Worm (Caenorhabditis elegans): Measurements from ENCODE around the gene K02E11.4.

K02E11.4 gene

ce11 chrV:14289363-14289762 lies 41.4 kb upstream of the K02E11.4 start, which contains the start of gene F14D7.1:
Gene F14D7.1, minus strand, starts transcription at chrV:14289463.
- TF ChIP-seq T23F11.4 (GFP tag; optimal IDR thresholded peaks at IDR 0.05), result no peak
- TF ChIP-seq ceh-30 (tag; optimal IDR thresholded peaks at IDR 0.05), result no peak
- TF ChIP-seq ceh-34 (tag; optimal IDR thresholded peaks at IDR 0.05), result no peak
- no peak for TF ChIP-seq pha-4 (tag; optimal IDR thresholded peaks at IDR 0.05)
- TF ChIP-seq ttx-3 (tag; optimal IDR thresholded peaks at IDR 0.05), result no peak
- no peak for TF ChIP-seq pros-1 (tag; optimal IDR thresholded peaks at IDR 0.05)
- no peak for TF ChIP-seq ceh-48 (tag; optimal IDR thresholded peaks at IDR 0.05)
- TF ChIP-seq sdc-2 (tag; optimal IDR thresholded peaks at IDR 0.05), result no peak
- TF ChIP-seq ceh-19 (GFP tag; optimal IDR thresholded peaks at IDR 0.05), result no peak
- no peak for TF ChIP-seq tbx-7 (tag; optimal IDR thresholded peaks at IDR 0.05)
- no peak for TF ChIP-seq pqm-1 (tag; optimal IDR thresholded peaks at IDR 0.05)
- TF ChIP-seq hlh-15 (tag; optimal IDR thresholded peaks at IDR 0.05), result no peak
- TF ChIP-seq unc-86 (tag; optimal IDR thresholded peaks at IDR 0.05), result no peak
- no peak for TF ChIP-seq zip-5 (tag; optimal IDR thresholded peaks at IDR 0.05)
- no peak for TF ChIP-seq fkh-10 (GFP tag; optimal IDR thresholded peaks at IDR 0.05)
- no peak for TF ChIP-seq hlh-30 (tag; optimal IDR thresholded peaks at IDR 0.05; ENCODE audit: insufficient read depth)
- no peak for TF ChIP-seq unc-55 (GFP tag; optimal IDR thresholded peaks at IDR 0.05)
- no peak for TF ChIP-seq K02D7.2 (tag; optimal IDR thresholded peaks at IDR 0.05)
- no peak for TF ChIP-seq ets-4 (tag; optimal IDR thresholded peaks at IDR 0.05)
- TF ChIP-seq elt-2 (tag; optimal IDR thresholded peaks at IDR 0.05), result no peak

- no peak for TF ChIP-seq ama-1 (optimal IDR thresholded peaks at IDR 0.05)
- TF ChIP-seq hlh-30 (tag; optimal IDR thresholded peaks at IDR 0.05; ENCODE audit: insufficient read depth), result no peak
- no peak for TF ChIP-seq hlh-6 (tag; optimal IDR thresholded peaks at IDR 0.05)
- TF ChIP-seq ceh-14 (tag; optimal IDR thresholded peaks at IDR 0.05), result no peak
- TF ChIP-seq Y22D7AL.16 (tag; optimal IDR thresholded peaks at IDR 0.05), result no peak
- TF ChIP-seq sdc-2 (tag; optimal IDR thresholded peaks at IDR 0.05), result no peak
- TF ChIP-seq ref-2 (tag; optimal IDR thresholded peaks at IDR 0.05), result no peak
- TF ChIP-seq nfya-1 (tag; optimal IDR thresholded peaks at IDR 0.05), result no peak
- TF ChIP-seq nhr-11 (tag; optimal IDR thresholded peaks at IDR 0.05), result no peak
- no peak for TF ChIP-seq tbx-2 (tag; optimal IDR thresholded peaks at IDR 0.05)
Observed at ce11 chrV:14285803-14286202, 37.9 kb upstream of the K02E11.4 start, which contains the start of gene F40G12.11. Gene F40G12.11, plus strand, starts transcription at chrV:14286171.

- no peak for TF ChIP-seq pat-9 (tag; optimal IDR thresholded peaks at IDR 0.05)
Observed at ce11 chrV:14283241-14283640, 35.3 kb upstream of the K02E11.4 start, which contains the start of gene F40G12.10. Gene F40G12.10, plus strand, starts transcription at chrV:14283541.

ce11 chrV:14282222-14282709 lies 34.3 kb upstream of the K02E11.4 start, which contains the start of the genes srt-74 and F40G12.9:
Gene srt-74, minus strand, starts transcription at chrV:14282322.
Gene F40G12.9, plus strand, starts transcription at chrV:14282659.
- TF ChIP-seq unc-55 (GFP tag; optimal IDR thresholded peaks at IDR 0.05) (no peak), ceh-48 (tag; optimal IDR thresholded peaks at IDR 0.05) (no peak), nhr-232 (tag; optimal IDR thresholded peaks at IDR 0.05) (no peak)

ce11 chrV:14279777-14280176 lies 31.9 kb upstream of the K02E11.4 start, which contains the start of gene srt-33:
Gene srt-33, minus strand, starts transcription at chrV:14279877.
- no peak for TF ChIP-seq zip-5 (tag; optimal IDR thresholded peaks at IDR 0.05)
- TF ChIP-seq C08G9.2 (tag; optimal IDR thresholded peaks at IDR 0.05), result no peak
- TF ChIP-seq syd-9 (tag; optimal IDR thresholded peaks at IDR 0.05), result no peak
- TF ChIP-seq eyg-1 (tag; optimal IDR thresholded peaks at IDR 0.05), result no peak
- TF ChIP-seq ceh-2 (tag; optimal IDR thresholded peaks at IDR 0.05), result no peak
- TF ChIP-seq fkh-6 (tag; optimal IDR thresholded peaks at IDR 0.05), result no peak
- TF ChIP-seq pqm-1 (tag; optimal IDR thresholded peaks at IDR 0.05), result no peak
